Fruit fly (Drosophila melanogaster): Measurements from ENCODE around the gene CG6769.

Gene CG6769

DNA sequence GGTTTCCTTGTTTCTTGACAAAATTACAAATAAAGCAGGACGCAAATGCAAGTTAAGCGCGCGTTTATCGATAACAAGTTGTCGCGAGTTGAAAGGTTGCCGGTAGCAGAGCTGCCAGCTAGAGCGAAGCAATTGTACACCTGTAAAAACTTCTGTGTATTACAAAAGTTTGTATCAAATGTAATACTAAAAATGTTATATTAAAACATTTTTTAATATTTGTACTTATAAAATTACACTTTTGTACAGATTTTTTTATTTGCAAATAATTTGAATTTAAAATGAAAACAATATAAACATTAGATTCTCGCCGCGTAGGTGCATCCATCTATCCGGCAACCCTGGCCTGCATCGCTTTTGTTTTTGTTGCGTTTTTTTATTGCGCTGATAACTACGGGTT, 16.2 kb upstream of the CG6769 start, which contains the start of the genes CG8142 and Ucp4A (continued):
- TF ChIP-seq pfk (GFP tag; optimal IDR thresholded peaks at IDR 0.05) (peak; percentile 19), ewg (GFP tag; optimal IDR thresholded peaks at IDR 0.05) (peak; percentile 72), BEAF-32 (GFP tag; optimal IDR thresholded peaks at IDR 0.05) (peak; percentile 51), vnd (GFP tag; IDR thresholded peaks at IDR 0.05; ENCODE audit: partially characterized antibody) (no peak), Adf1 (GFP tag; IDR thresholded peaks at IDR 0.05) (peak; percentile 74), H2.0 (GFP tag; IDR thresholded peaks at IDR 0.05) (peak; percentile 96), CrebB (tag; optimal IDR thresholded peaks at IDR 0.05) (peak; percentile 66), chinmo (GFP tag; IDR thresholded peaks at IDR 0.05; ENCODE audit: partially characterized antibody) (0 out of 4 replicates have a peak, but pooled peaks have one; percentile 52), Lpt (GFP tag; optimal IDR thresholded peaks at IDR 0.05) (no peak), CG11504 (tag; optimal IDR thresholded peaks at IDR 0.05) (peak; percentile 91), tap (tag; optimal IDR thresholded peaks at IDR 0.05) (peak; percentile 84), cwo (GFP tag; optimal IDR thresholded peaks at IDR 0.05) (peak; percentile 81), jumu (GFP tag; optimal IDR thresholded peaks at IDR 0.05) (peak; percentile 27), CG15269 (tag; optimal IDR thresholded peaks at IDR 0.05) (peak; percentile 91), CG7928 (GFP tag; optimal IDR thresholded peaks at IDR 0.05) (peak; percentile 60), Hr78 (GFP tag; optimal IDR thresholded peaks at IDR 0.05) (peak in 1 of 2 experiments; percentile 99), CG2678 (tag; optimal IDR thresholded peaks at IDR 0.05) (peak; percentile 94), twi (tag; optimal IDR thresholded peaks at IDR 0.05) (peak; percentile 84), peb (GFP tag; IDR thresholded peaks at IDR 0.05) (peak; percentile 96), esg (GFP tag; conservative IDR thresholded peaks at IDR 0.05) (peak; percentile 97), Sin3A (optimal IDR thresholded peaks at IDR 0.05) (peak; percentile 10), CG1647 (GFP tag; optimal IDR thresholded peaks at IDR 0.05) (peak; percentile 65), mld (GFP tag; IDR thresholded peaks at IDR 0.05; ENCODE audit: partially characterized antibody) (no peak), ranshi (GFP tag; IDR thresholded peaks at IDR 0.05) (peak; percentile 96), trem (tag; optimal IDR thresholded peaks at IDR 0.05) (peak; percentile 92), CG1233 (GFP tag; optimal IDR thresholded peaks at IDR 0.05) (peak; percentile 89), E2f1 (GFP tag; IDR thresholded peaks at IDR 0.05) (peak; percentile 96), fru (optimal IDR thresholded peaks at IDR 0.05) (no peak), Sox100B (GFP tag; optimal IDR thresholded peaks at IDR 0.05) (peak; percentile 90), nerfin-2 (GFP tag; IDR thresholded peaks at IDR 0.05; ENCODE audit: partially characterized antibody) (peak; percentile 21; the same call in 1 of the 2 replicates), CG6854 (GFP tag; optimal IDR thresholded peaks at IDR 0.05) (peak; percentile 76), ham (GFP tag; IDR thresholded peaks at IDR 0.05) (peak; percentile 82; the same call in 1 of the 2 replicates), CG4707 (GFP tag; optimal IDR thresholded peaks at IDR 0.05) (peak; percentile 15), CG31365 (tag; optimal IDR thresholded peaks at IDR 0.05) (no peak), rib (GFP tag; IDR thresholded peaks at IDR 0.05) (peak; percentile 77), Oli (tag; optimal IDR thresholded peaks at IDR 0.05) (peak; percentile 89), odd (GFP tag; optimal IDR thresholded peaks at IDR 0.05) (peak; percentile 75), chm (GFP tag; IDR thresholded peaks at IDR 0.05) (peak; percentile 83), CG8765 (GFP tag; IDR thresholded peaks at IDR 0.05) (peak; percentile 88), Scr (GFP tag; IDR thresholded peaks at IDR 0.05; ENCODE audit: partially characterized antibody) (peak; percentile 40), slou (GFP tag; optimal IDR thresholded peaks at IDR 0.05) (peak; percentile 84), bab2 (GFP tag; optimal IDR thresholded peaks at IDR 0.05) (peak; percentile 73), Ets97D (GFP tag; optimal IDR thresholded peaks at IDR 0.05) (peak; percentile 63), ro (GFP tag; IDR thresholded peaks at IDR 0.05) (peak; percentile 90), CG11695 (GFP tag; IDR thresholded peaks at IDR 0.05) (peak; percentile 94), bigmax (GFP tag; optimal IDR thresholded peaks at IDR 0.05) (no peak), run (tag; optimal IDR thresholded peaks at IDR 0.05) (peak; percentile 65), MESR4 (GFP tag; optimal IDR thresholded peaks at IDR 0.05) (no peak), GATAe (GFP tag; conservative IDR thresholded peaks at IDR 0.05) (peak; percentile 90), fd3F (GFP tag; optimal IDR thresholded peaks at IDR 0.05) (peak; percentile 91)

All from whole organism, embryonic.